Fruit fly (Drosophila melanogaster): ENCODE data around the gene viaf.
A peak's percentile ranks its signal among the peaks of the same experiment; 100 is the strongest.

Gene viaf

DNA sequence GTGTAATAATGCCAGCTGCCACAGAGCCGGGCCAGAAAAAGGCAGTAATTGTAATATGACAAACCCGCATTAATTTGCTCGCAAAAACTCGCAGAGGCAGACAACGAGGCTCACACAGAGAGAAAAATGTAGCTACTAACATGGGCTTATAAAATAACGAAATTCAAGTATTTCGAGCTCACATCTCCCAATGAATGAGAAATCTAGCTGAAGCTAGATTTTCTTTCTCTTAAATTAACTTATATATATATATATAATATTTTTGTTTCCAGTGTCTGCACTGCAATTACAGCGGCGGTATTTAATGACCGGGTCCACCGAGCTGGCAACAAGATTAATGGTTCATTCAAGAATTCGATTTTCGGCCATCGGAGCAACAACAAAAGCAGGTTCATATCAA, 23.2 kb upstream of the viaf start (continued):
- TF ChIP-seq Hr38 (GFP tag; optimal IDR thresholded peaks at IDR 0.05) (no peak), CG10631 (GFP tag; optimal IDR thresholded peaks at IDR 0.05) (peak; percentile 22), CG34406 (GFP tag; optimal IDR thresholded peaks at IDR 0.05) (peak; percentile 68), net (GFP tag; optimal IDR thresholded peaks at IDR 0.05) (peak; percentile 21), cyc (GFP tag; optimal IDR thresholded peaks at IDR 0.05) (peak; percentile 41), dac (GFP tag; optimal IDR thresholded peaks at IDR 0.05) (no peak), CG8632 (GFP tag; optimal IDR thresholded peaks at IDR 0.05) (peak; percentile 76), CG3032 (tag; optimal IDR thresholded peaks at IDR 0.05) (peak; percentile 5), topi (GFP tag; optimal IDR thresholded peaks at IDR 0.05) (peak; percentile 42), CG11294 (GFP tag; IDR thresholded peaks at IDR 0.05) (peak; percentile 56), achi (GFP tag; optimal IDR thresholded peaks at IDR 0.05) (peak; percentile 70), lz (GFP tag; optimal IDR thresholded peaks at IDR 0.05) (peak; percentile 24), CG6163 (GFP tag; IDR thresholded peaks at IDR 0.05) (peak; percentile 80), CG32006 (GFP tag; optimal IDR thresholded peaks at IDR 0.05) (peak; percentile 57), CG11902 (GFP tag; optimal IDR thresholded peaks at IDR 0.05) (peak; percentile 49), CG9139 (GFP tag; optimal IDR thresholded peaks at IDR 0.05) (no peak), esn (GFP tag; optimal IDR thresholded peaks at IDR 0.05) (peak; percentile 68), CG1621 (tag; optimal IDR thresholded peaks at IDR 0.05) (no peak), Smox (GFP tag; optimal IDR thresholded peaks at IDR 0.05) (peak; percentile 23), ss (GFP tag; optimal IDR thresholded peaks at IDR 0.05) (no peak), Eip75B (GFP tag; optimal IDR thresholded peaks at IDR 0.05) (peak; percentile 1), CG8119 (GFP tag; IDR thresholded peaks at IDR 0.05) (peak; percentile 58; the same call in 2 of the 3 replicates), Ets96B (tag; optimal IDR thresholded peaks at IDR 0.05) (peak; percentile 24), CG7368 (GFP tag; optimal IDR thresholded peaks at IDR 0.05) (peak; percentile 45), Hr39 (GFP tag; optimal IDR thresholded peaks at IDR 0.05) (peak; percentile 39), salr (GFP tag; optimal IDR thresholded peaks at IDR 0.05) (no peak), spab (GFP tag; optimal IDR thresholded peaks at IDR 0.05) (no peak)

DNA sequence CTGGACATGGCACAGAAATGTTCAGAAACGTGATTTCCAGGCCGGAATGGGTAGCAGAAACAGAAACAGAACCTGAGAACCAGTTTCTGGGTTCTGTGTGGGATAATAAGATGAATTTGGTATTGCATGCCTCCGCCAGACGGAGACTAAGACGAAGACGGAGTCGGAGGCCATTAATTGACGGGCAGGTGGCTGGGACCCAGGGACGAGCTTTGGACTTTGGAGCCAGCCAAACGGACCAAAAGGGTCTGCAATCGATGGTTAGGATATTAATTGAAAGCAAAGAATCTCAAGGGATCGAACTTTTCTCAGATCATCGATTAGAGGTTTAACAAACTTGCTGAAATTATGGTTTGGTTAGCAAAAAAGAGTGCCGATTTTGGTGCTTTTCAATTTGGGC, 21.3 kb upstream of the viaf start:
- TF ChIP-seq fd59A (GFP tag; optimal IDR thresholded peaks at IDR 0.05) = no peak
- peak; percentile 50 for TF ChIP-seq CG6808 (GFP tag; optimal IDR thresholded peaks at IDR 0.05)
- TF ChIP-seq salr (GFP tag; optimal IDR thresholded peaks at IDR 0.05) = no peak
- TF ChIP-seq lz (GFP tag; optimal IDR thresholded peaks at IDR 0.05) = no peak
- TF ChIP-seq CG10669 (GFP tag; optimal IDR thresholded peaks at IDR 0.05) = no peak
- no peak for TF ChIP-seq Hr4 (GFP tag; optimal IDR thresholded peaks at IDR 0.05)
- no peak for TF ChIP-seq topi (GFP tag; optimal IDR thresholded peaks at IDR 0.05)
- no peak for TF ChIP-seq spab (GFP tag; optimal IDR thresholded peaks at IDR 0.05)
- TF ChIP-seq CG8319 (GFP tag; optimal IDR thresholded peaks at IDR 0.05) = no peak
- no peak for TF ChIP-seq CG8119 (GFP tag; IDR thresholded peaks at IDR 0.05)
- no peak for TF ChIP-seq CG6163 (GFP tag; IDR thresholded peaks at IDR 0.05)
- no peak for TF ChIP-seq CG11902 (GFP tag; optimal IDR thresholded peaks at IDR 0.05)
- peak; percentile 59 to 74 for TF ChIP-seq ss (GFP tag; optimal IDR thresholded peaks at IDR 0.05)
- TF ChIP-seq CG6854 (GFP tag; optimal IDR thresholded peaks at IDR 0.05) = peak; percentile 36
- no peak for TF ChIP-seq Met (GFP tag; optimal IDR thresholded peaks at IDR 0.05)
- peak; percentile 57 for TF ChIP-seq CG9139 (GFP tag; optimal IDR thresholded peaks at IDR 0.05)
- TF ChIP-seq Eip78C (GFP tag) = no peak
- peak; percentile 18 for TF ChIP-seq dsx (GFP tag; optimal IDR thresholded peaks at IDR 0.05; ENCODE audit: poor library complexity, severe bottlenecking)

DNA sequence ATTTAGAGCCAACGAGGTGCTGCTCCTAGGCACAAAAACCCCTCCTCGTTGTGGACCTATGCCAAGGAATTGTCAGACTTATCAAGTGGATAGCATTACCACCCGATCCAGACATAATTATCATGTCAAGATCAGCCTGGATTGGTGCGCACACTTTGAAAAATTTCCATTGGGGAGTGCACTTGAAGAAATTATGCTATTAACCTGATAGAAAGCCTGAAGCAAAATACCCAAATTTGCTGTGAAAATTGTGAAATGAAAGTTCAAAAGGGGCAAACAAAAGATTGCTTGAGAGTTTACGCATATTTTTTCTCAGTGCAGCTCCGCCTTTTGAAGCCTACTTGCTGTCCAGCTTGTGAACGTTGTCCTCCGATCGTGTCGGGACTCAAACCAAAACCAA, 20.7 kb upstream of the viaf start:
- TF ChIP-seq cyc (GFP tag; optimal IDR thresholded peaks at IDR 0.05) (peak; percentile 13), Gug (GFP tag; IDR thresholded peaks at IDR 0.05) (no peak), Eip93F (GFP tag; optimal IDR thresholded peaks at IDR 0.05) (no peak), Eip78C (GFP tag) (peak; percentile 84), CG6163 (GFP tag; IDR thresholded peaks at IDR 0.05) (peak; percentile 28; the same call in 1 of the 3 replicates), pdm3 (GFP tag; optimal IDR thresholded peaks at IDR 0.05) (peak; percentile 16), vri (GFP tag; optimal IDR thresholded peaks at IDR 0.05) (no peak), CG8119 (GFP tag; IDR thresholded peaks at IDR 0.05) (no peak), CG7368 (GFP tag; optimal IDR thresholded peaks at IDR 0.05) (no peak), CG8632 (GFP tag; optimal IDR thresholded peaks at IDR 0.05) (no peak), ss (GFP tag; optimal IDR thresholded peaks at IDR 0.05) (no peak), Ets21C (GFP tag; optimal IDR thresholded peaks at IDR 0.05) (no peak), dsx (GFP tag; optimal IDR thresholded peaks at IDR 0.05; ENCODE audit: poor library complexity, severe bottlenecking) (no peak), CG6792 (GFP tag; optimal IDR thresholded peaks at IDR 0.05) (peak; percentile 16), CG6808 (GFP tag; optimal IDR thresholded peaks at IDR 0.05) (no peak), net (GFP tag; optimal IDR thresholded peaks at IDR 0.05) (no peak), Met (GFP tag; optimal IDR thresholded peaks at IDR 0.05) (peak; percentile 23), CG15336 (GFP tag; IDR thresholded peaks at IDR 0.05) (no peak), Hr4 (GFP tag; optimal IDR thresholded peaks at IDR 0.05) (peak; percentile 23), lz (GFP tag; optimal IDR thresholded peaks at IDR 0.05) (peak; percentile 22), Sox14 (GFP tag; optimal IDR thresholded peaks at IDR 0.05) (peak; percentile 7), fd85E (GFP tag; optimal IDR thresholded peaks at IDR 0.05) (no peak), CG16779 (tag; optimal IDR thresholded peaks at IDR 0.05) (no peak), CG11762 (GFP tag; optimal IDR thresholded peaks at IDR 0.05; ENCODE audit: insufficient read depth) (no peak)

All from whole organism, prepupa.